Worm (Caenorhabditis elegans) whole organism, mixed stage, embryonic: Measurements from ENCODE around the gene Y43F8B.23.

Source experiments
- M03D4.4 ChIP-seq: sonication (generic microtip); optimal IDR thresholded peaks from 2 replicates; lab custom pipeline; 2017; ENCODE audit warnings: mild to moderate bottlenecking, missing genetic modification characterization, missing compliant biosample characterization
- bed-3 ChIP-seq: fragments of 200-800 bp; sonication (Bioruptor generic); optimal IDR thresholded peaks from 3 replicates; lab custom pipeline; 2018; ENCODE audit warnings: mild to moderate bottlenecking, missing genetic modification characterization, moderate library complexity, missing compliant biosample characterization
- blmp-1 ChIP-seq: fragments of 150-350 bp; optimal IDR thresholded peaks from 2 replicates; lab custom pipeline; 2014; ENCODE audit warnings: missing biosample characterization, missing genetic modification characterization
- ceh-39 ChIP-seq: fragments of 150-350 bp; optimal IDR thresholded peaks from 2 replicates; lab custom pipeline; 2014; ENCODE audit warnings: missing biosample characterization, missing genetic modification characterization
- ceh-43 ChIP-seq: fragments of 200-800 bp; sonication (Bioruptor generic); optimal IDR thresholded peaks from 2 replicates; lab custom pipeline; 2018; ENCODE audit warnings: mild to moderate bottlenecking, missing genetic modification characterization, moderate library complexity, missing compliant biosample characterization
- ceh-83 ChIP-seq: fragments of 200-800 bp; sonication (Bioruptor generic); optimal IDR thresholded peaks from 2 replicates; lab custom pipeline; 2018; ENCODE audit warnings: mild to moderate bottlenecking, missing genetic modification characterization, missing compliant biosample characterization
- ces-1 ChIP-seq: fragments of 150-350 bp; optimal IDR thresholded peaks from 2 replicates; lab custom pipeline; 2014; ENCODE audit warnings: missing biosample characterization, missing genetic modification reagents, missing genetic modification characterization
- cnd-1 ChIP-seq: fragments of 200-800 bp; sonication (Bioruptor generic); optimal IDR thresholded peaks from 2 replicates; lab custom pipeline; 2018; ENCODE audit warnings: mild to moderate bottlenecking, missing genetic modification characterization, missing compliant biosample characterization
- drap-1 ChIP-seq: fragments of 200-800 bp; sonication (Bioruptor generic); optimal IDR thresholded peaks from 3 replicates; lab custom pipeline; 2018; ENCODE audit warnings: mild to moderate bottlenecking, missing genetic modification characterization, missing compliant biosample characterization
- elt-1 ChIP-seq: sonication (generic microtip); optimal IDR thresholded peaks from 2 replicates; lab custom pipeline; 2017; ENCODE audit warnings: missing genetic modification characterization, mild to moderate bottlenecking, missing compliant biosample characterization, antibody characterized with exemption, moderate library complexity, borderline replicate concordance; ENCODE audit not compliant: insufficient read depth
- flh-1 ChIP-seq: fragments of 200-800 bp; sonication (Bioruptor generic); optimal IDR thresholded peaks from 2 replicates; lab custom pipeline; 2018; ENCODE audit warnings: mild to moderate bottlenecking, missing genetic modification characterization, moderate library complexity, missing compliant biosample characterization
- ham-2 ChIP-seq: fragments of 200-800 bp; sonication (Bioruptor generic); optimal IDR thresholded peaks from 2 replicates; lab custom pipeline; 2018; ENCODE audit warnings: mild to moderate bottlenecking, missing genetic modification characterization, missing compliant biosample characterization
- hlh-1 ChIP-seq: fragments of 150-350 bp; optimal IDR thresholded peaks from 2 replicates; lab custom pipeline; 2014; ENCODE audit warnings: missing biosample characterization, missing genetic modification reagents, missing genetic modification characterization
- lin-13 ChIP-seq: fragments of 150-350 bp; optimal IDR thresholded peaks from 2 replicates; lab custom pipeline; 2014; ENCODE audit warnings: missing biosample characterization, missing genetic modification characterization
- lin-32 ChIP-seq: fragments of 200-800 bp; sonication (Bioruptor generic); optimal IDR thresholded peaks from 2 replicates; lab custom pipeline; 2018; ENCODE audit warnings: mild to moderate bottlenecking, missing genetic modification characterization, missing compliant biosample characterization
- lsy-2 ChIP-seq: fragments of 150-350 bp; optimal IDR thresholded peaks from 2 replicates; lab custom pipeline; 2014; ENCODE audit warnings: missing biosample characterization, missing genetic modification characterization
- mep-1 ChIP-seq: fragments of 150-350 bp; optimal IDR thresholded peaks from 2 replicates; lab custom pipeline; 2017; ENCODE audit warnings: missing biosample characterization, missing genetic modification reagents, missing genetic modification characterization, inconsistent platforms
- mls-2 ChIP-seq: sonication (generic microtip); optimal IDR thresholded peaks from 2 replicates; lab custom pipeline; 2016; ENCODE audit warnings: mild to moderate bottlenecking, missing genetic modification characterization, moderate library complexity, missing compliant biosample characterization
- nhr-12 ChIP-seq: fragments of 150-350 bp; optimal IDR thresholded peaks from 2 replicates; lab custom pipeline; 2014; ENCODE audit warnings: missing biosample characterization, missing genetic modification characterization
- nhr-2 ChIP-seq: fragments of 150-350 bp; optimal IDR thresholded peaks from 2 replicates; lab custom pipeline; 2014; ENCODE audit warnings: missing biosample characterization, missing genetic modification characterization
- nhr-237 ChIP-seq: fragments of 150-350 bp; optimal IDR thresholded peaks from 2 replicates; lab custom pipeline; 2014; ENCODE audit warnings: missing biosample characterization, missing genetic modification characterization
- nhr-28 ChIP-seq: fragments of 150-350 bp; optimal IDR thresholded peaks from 2 replicates; lab custom pipeline; 2014; ENCODE audit warnings: missing biosample characterization, missing genetic modification characterization
- pha-4 ChIP-seq: fragments of 150-350 bp; optimal IDR thresholded peaks from 2 replicates; lab custom pipeline; 2018; ENCODE audit warnings: missing biosample characterization, missing genetic modification reagents, missing genetic modification characterization
- sem-2 ChIP-seq: fragments of 200-800 bp; sonication (Bioruptor generic); optimal IDR thresholded peaks from 2 replicates; lab custom pipeline; 2018; ENCODE audit warnings: mild to moderate bottlenecking, missing genetic modification characterization, missing compliant biosample characterization
- snpc-4 ChIP-seq: fragments of 150-350 bp; optimal IDR thresholded peaks from 2 replicates; lab custom pipeline; 2014; ENCODE audit warnings: missing biosample characterization, missing genetic modification characterization
- sptf-1 ChIP-seq: sonication (generic microtip); optimal IDR thresholded peaks from 2 replicates; lab custom pipeline; 2017; ENCODE audit warnings: mild to moderate bottlenecking, missing genetic modification characterization, moderate library complexity, missing compliant biosample characterization
- tbx-8 ChIP-seq: fragments of 200-800 bp; sonication (Bioruptor generic); optimal IDR thresholded peaks from 2 replicates; lab custom pipeline; 2018; ENCODE audit warnings: mild to moderate bottlenecking, missing genetic modification characterization, moderate library complexity, missing compliant biosample characterization
- unc-39 ChIP-seq: fragments of 150-350 bp; optimal IDR thresholded peaks from 2 replicates; lab custom pipeline; 2014; ENCODE audit warnings: missing biosample characterization, missing genetic modification characterization
- unc-62 ChIP-seq: fragments of 150-350 bp; optimal IDR thresholded peaks from 2 replicates; lab custom pipeline; 2014; ENCODE audit warnings: missing biosample characterization, missing genetic modification reagents, missing genetic modification characterization
- zip-8 ChIP-seq: fragments of 150-350 bp; optimal IDR thresholded peaks from 2 replicates; lab custom pipeline; 2014; ENCODE audit warnings: missing biosample characterization, missing genetic modification characterization
- ztf-11 ChIP-seq: fragments of 150-350 bp; optimal IDR thresholded peaks from 2 replicates; lab custom pipeline; 2014; ENCODE audit warnings: missing biosample characterization, missing genetic modification characterization

Y43F8B.23 gene

ce11 chrV:19491302-19491701 is 23.9 kb upstream of the Y43F8B.23 start, which contains the start of gene Y43F8B.29:
Gene Y43F8B.29 (plus strand): TSS chrV:19491602.
- no peak for TF ChIP-seq flh-1 (GFP tag; lab: Kevin White, UChicago)
- TF ChIP-seq ces-1 (GFP tag; lab: Kevin White, UChicago), result no peak
- no peak for TF ChIP-seq ham-2 (GFP tag; lab: Kevin White, UChicago)
- TF ChIP-seq M03D4.4, result no peak
- no peak for TF ChIP-seq drap-1
- TF ChIP-seq sptf-1 (tag; lab: Kevin White, UChicago), result no peak
- no peak for TF ChIP-seq nhr-28 (tag; lab: Kevin White, UChicago)
- no peak for TF ChIP-seq sem-2
- TF ChIP-seq cnd-1, result no peak
- no peak for TF ChIP-seq snpc-4 (tag; lab: Kevin White, UChicago)
- TF ChIP-seq mls-2 (tag; lab: Kevin White, UChicago), result no peak
- no peak for TF ChIP-seq unc-39 (tag; lab: Kevin White, UChicago)
- TF ChIP-seq bed-3 (GFP tag; lab: Kevin White, UChicago), result no peak
- no peak for TF ChIP-seq ceh-43
- no peak for TF ChIP-seq ceh-39 (tag; lab: Kevin White, UChicago)
- TF ChIP-seq lin-13 (tag; lab: Kevin White, UChicago), result no peak
- TF ChIP-seq, all 35 proteins: peak for 0

DNA sequence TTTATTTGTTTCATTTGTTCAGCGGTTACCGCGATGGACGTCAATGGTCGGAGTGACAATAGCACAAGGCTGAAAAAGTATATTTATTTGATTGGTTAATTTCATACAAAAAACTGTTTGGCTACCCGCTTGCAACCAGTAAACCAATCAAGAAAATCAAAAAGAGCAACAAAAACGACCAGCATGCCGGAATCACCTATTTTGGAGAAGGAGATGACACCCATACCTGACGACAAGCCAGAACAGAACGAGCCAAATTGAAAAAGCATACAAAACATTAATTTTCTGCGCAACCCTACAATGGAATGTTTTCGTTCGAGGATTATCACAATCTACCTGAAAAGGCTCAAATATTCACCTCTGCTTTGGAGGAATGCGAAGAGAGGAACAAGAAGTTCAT is 23.0 kb upstream of the Y43F8B.23 start, which contains the start of gene Y43F8B.7:
Y43F8B.7 (plus strand) TSS at position 301 of the 400 bp plus-strand sequence.
- TF ChIP-seq lin-13 (tag; lab: Kevin White, UChicago), result no peak
- TF ChIP-seq lsy-2 (tag; lab: Kevin White, UChicago), result no peak
- TF ChIP-seq mep-1 (tag; lab: Kevin White, UChicago), result no peak
- TF ChIP-seq cnd-1, result no peak
- no peak for TF ChIP-seq nhr-237 (tag; lab: Kevin White, UChicago)
- TF ChIP-seq pha-4 (tag; lab: Kevin White, UChicago), result no peak
- no peak for TF ChIP-seq nhr-28 (tag; lab: Kevin White, UChicago)
- no peak for TF ChIP-seq lin-32 (GFP tag; lab: Kevin White, UChicago)
- no peak for TF ChIP-seq ceh-83 (GFP tag; lab: Kevin White, UChicago)
- TF ChIP-seq sem-2, result no peak
- no peak for TF ChIP-seq bed-3 (GFP tag; lab: Kevin White, UChicago)
- TF ChIP-seq ceh-43, result no peak

ce11 chrV:19485690-19486089 is 18.2 kb upstream of the Y43F8B.23 start, which contains the start of gene Y43F8B.18:
Gene Y43F8B.18 (plus strand): TSS chrV:19485990.
- no peak for TF ChIP-seq ztf-11
- TF ChIP-seq pha-4 (tag; lab: Kevin White, UChicago), result no peak
- no peak for TF ChIP-seq unc-39 (tag; lab: Kevin White, UChicago)
- TF ChIP-seq ces-1 (GFP tag; lab: Kevin White, UChicago), result no peak
- no peak for TF ChIP-seq mls-2 (tag; lab: Kevin White, UChicago)
- no peak for TF ChIP-seq flh-1 (GFP tag; lab: Kevin White, UChicago)
- TF ChIP-seq tbx-8 (GFP tag; lab: Kevin White, UChicago), result no peak
- TF ChIP-seq M03D4.4, result no peak
- TF ChIP-seq elt-1 (tag; lab: Kevin White, UChicago), result no peak
- TF ChIP-seq, all 35 proteins: peak for 0

- no peak for TF ChIP-seq flh-1 (GFP tag; lab: Kevin White, UChicago)
- TF ChIP-seq bed-3 (GFP tag; lab: Kevin White, UChicago), result no peak
- TF ChIP-seq unc-62 (GFP tag; lab: Kevin White, UChicago), result no peak
- no peak for TF ChIP-seq mls-2 (tag; lab: Kevin White, UChicago)
- no peak for TF ChIP-seq ceh-83 (GFP tag; lab: Kevin White, UChicago)
- TF ChIP-seq blmp-1 (tag; lab: Kevin White, UChicago), result no peak
- no peak for TF ChIP-seq nhr-2 (tag; lab: Kevin White, UChicago)
- no peak for TF ChIP-seq pha-4 (tag; lab: Kevin White, UChicago)
- no peak for TF ChIP-seq zip-8 (tag; lab: Kevin White, UChicago)
- no peak for TF ChIP-seq M03D4.4
- TF ChIP-seq nhr-28 (tag; lab: Kevin White, UChicago), result no peak
- no peak for TF ChIP-seq hlh-1 (tag; lab: Kevin White, UChicago)
- no peak for TF ChIP-seq lin-13 (tag; lab: Kevin White, UChicago)
- no peak for TF ChIP-seq nhr-12 (tag; lab: Kevin White, UChicago)
- TF ChIP-seq unc-39 (tag; lab: Kevin White, UChicago), result no peak
Measured at ce11 chrV:19485261-19485660, 17.8 kb upstream of the Y43F8B.23 start, which contains the start of gene Y43F8B.28. Gene Y43F8B.28 (plus strand): TSS chrV:19485319.
